Worm (Caenorhabditis elegans) whole organism, L1 larva: ENCODE measurements around the gene F19B2.7.

Source experiments
- C34B4.2 ChIP-seq: sonication (generic microtip); optimal IDR thresholded peaks from 2 replicates; lab custom pipeline; 2017; ENCODE audit warnings: mild to moderate bottlenecking, missing genetic modification characterization, missing compliant biosample characterization
- blmp-1 ChIP-seq: fragments of 150-350 bp; optimal IDR thresholded peaks from 2 replicates; lab custom pipeline; 2014; ENCODE audit warnings: missing biosample characterization, missing genetic modification characterization
- elt-3 ChIP-seq, 6 experiments: fragments of 150-350 bp in 1 of 6; sonication (generic microtip); optimal IDR thresholded peaks; 2 replicates each; lab custom pipeline; 2017 to 2018; ENCODE audit warnings: missing biosample characterization in 6 of 6, missing genetic modification characterization in 6 of 6, inconsistent platforms in 1 of 6
- fkh-4 ChIP-seq: sonication (generic microtip); optimal IDR thresholded peaks from 2 replicates; lab custom pipeline; 2016; ENCODE audit warnings: missing compliant biosample characterization, missing genetic modification characterization, borderline replicate concordance
- fos-1 ChIP-seq: fragments of 150-350 bp; optimal IDR thresholded peaks from 2 replicates; lab custom pipeline; 2014; ENCODE audit warnings: missing biosample characterization, missing genetic modification characterization
- jun-1 ChIP-seq: fragments of 150-350 bp; optimal IDR thresholded peaks from 2 replicates; lab custom pipeline; 2014; ENCODE audit warnings: missing biosample characterization, missing genetic modification reagents, missing genetic modification characterization
- lin-13 ChIP-seq: fragments of 150-350 bp; optimal IDR thresholded peaks from 2 replicates; lab custom pipeline; 2014; ENCODE audit warnings: missing biosample characterization, missing genetic modification reagents, missing genetic modification characterization
- nhr-12 ChIP-seq: sonication (generic microtip); optimal IDR thresholded peaks from 2 replicates; lab custom pipeline; 2017; ENCODE audit warnings: missing biosample characterization, missing genetic modification characterization
- nhr-237 ChIP-seq: fragments of 150-350 bp; optimal IDR thresholded peaks from 2 replicates; lab custom pipeline; 2014; ENCODE audit warnings: missing biosample characterization, missing genetic modification characterization

DNA sequence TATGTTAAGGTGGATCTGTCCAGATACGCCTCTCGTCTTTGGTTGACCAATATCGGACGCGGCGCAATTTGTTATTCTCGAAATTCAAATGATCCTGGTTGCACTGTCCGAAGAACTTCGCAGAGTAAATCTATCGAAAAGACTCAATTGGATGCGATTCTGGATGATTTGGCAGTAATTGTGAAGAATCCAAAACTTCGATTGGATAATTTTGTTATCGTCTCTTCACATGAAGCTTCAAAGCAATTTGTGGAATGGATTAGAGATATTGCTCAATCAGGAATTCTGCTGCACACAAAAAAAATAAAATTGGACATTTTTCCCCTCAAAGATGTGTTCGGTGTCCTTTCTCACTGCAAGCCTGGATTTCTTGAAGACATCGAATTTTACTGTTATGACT is 48.1 kb downstream of the F19B2.7 start:
- TF ChIP-seq blmp-1 (no peak), elt-3 (tag; optimal IDR thresholded peaks at IDR 0.05; lab: Kevin White, UChicago) (no peak), fkh-4 (tag; lab: Kevin White, UChicago) (no peak), lin-13 (no peak), jun-1 (no peak), C34B4.2 (no peak), fos-1 (tag; lab: Kevin White, UChicago) (no peak), nhr-12 (tag; lab: Kevin White, UChicago) (no peak), nhr-237 (tag; lab: Kevin White, UChicago) (no peak)
